Worm (Caenorhabditis elegans) whole organism, L2 larva: ENCODE results near the gene acr-10.

ENCODE experiments used
- F13H6.1 ChIP-seq: sonication (generic microtip); optimal IDR thresholded peaks from 2 replicates; lab custom pipeline; 2016; ENCODE audit warnings: missing genetic modification characterization, missing compliant biosample characterization
- ceh-16 ChIP-seq: fragments of 150-350 bp; optimal IDR thresholded peaks from 2 replicates; lab custom pipeline; 2014; ENCODE audit warnings: missing biosample characterization, missing genetic modification characterization
- crh-2 ChIP-seq: sonication (generic microtip); optimal IDR thresholded peaks from 2 replicates; lab custom pipeline; 2017; ENCODE audit warnings: missing biosample characterization, missing genetic modification characterization
- egl-27 ChIP-seq: sonication (generic microtip); optimal IDR thresholded peaks from 3 replicates; lab custom pipeline; 2017; ENCODE audit warnings: missing biosample characterization, missing genetic modification reagents, missing genetic modification characterization
- elt-3 ChIP-seq: sonication (generic microtip); optimal IDR thresholded peaks from 2 replicates; lab custom pipeline; 2017; ENCODE audit warnings: missing biosample characterization, missing genetic modification characterization
- fos-1 ChIP-seq: fragments of 150-350 bp; optimal IDR thresholded peaks from 2 replicates; lab custom pipeline; 2014; ENCODE audit warnings: missing biosample characterization, missing genetic modification characterization
- lin-39 ChIP-seq: fragments of 150-350 bp; optimal IDR thresholded peaks from 2 replicates; lab custom pipeline; 2014; ENCODE audit warnings: missing biosample characterization, missing genetic modification reagents, missing genetic modification characterization
- mab-5 ChIP-seq: fragments of 150-350 bp; optimal IDR thresholded peaks from 2 replicates; lab custom pipeline; 2014; ENCODE audit warnings: missing biosample characterization, missing genetic modification characterization
- mdl-1 ChIP-seq, 2 experiments: fragments of 150-350 bp in 1 of 2; sonication (generic microtip) in 1 of 2; optimal IDR thresholded peaks; 2 replicates each; lab custom pipeline; 2017; ENCODE audit warnings: missing biosample characterization in 2 of 2, missing genetic modification characterization in 2 of 2
- nhr-23 ChIP-seq: fragments of 150-350 bp; optimal IDR thresholded peaks from 2 replicates; lab custom pipeline; 2014; ENCODE audit warnings: missing biosample characterization, missing genetic modification reagents, missing genetic modification characterization
- skn-1 ChIP-seq: sonication (generic microtip); optimal IDR thresholded peaks from 2 replicates; lab custom pipeline; 2017; ENCODE audit warnings: missing biosample characterization, missing genetic modification characterization
- unc-62 ChIP-seq: fragments of 150-350 bp; optimal IDR thresholded peaks from 2 replicates; lab custom pipeline; 2014; ENCODE audit warnings: missing biosample characterization, missing genetic modification reagents, missing genetic modification characterization
- ztf-11 ChIP-seq: sonication (generic microtip); optimal IDR thresholded peaks from 2 replicates; lab custom pipeline; 2017; ENCODE audit warnings: missing biosample characterization, missing genetic modification characterization

ce11 chrX:4006966-4007365 lies 15.1 kb upstream of the acr-10 start:
- TF ChIP-seq fos-1 (tag; lab: Kevin White, UChicago) (no peak), lin-39 (no peak), F13H6.1 (tag; lab: Kevin White, UChicago) (no peak), ztf-11 (tag; lab: Kevin White, UChicago) (no peak), mdl-1 (tag; optimal IDR thresholded peaks at IDR 0.05; lab: Kevin White, UChicago) (no peak), crh-2 (no peak), unc-62 (GFP tag; lab: Kevin White, UChicago) (no peak), ceh-16 (no peak), nhr-23 (tag; lab: Kevin White, UChicago) (no peak), skn-1 (tag; lab: Kevin White, UChicago) (no peak), elt-3 (tag; lab: Kevin White, UChicago) (no peak), mab-5 (no peak), egl-27 (tag; lab: Kevin White, UChicago) (no peak)
